Fruit fly (Drosophila melanogaster): ENCODE results near the gene CG7910.

CG7910 gene

DNA sequence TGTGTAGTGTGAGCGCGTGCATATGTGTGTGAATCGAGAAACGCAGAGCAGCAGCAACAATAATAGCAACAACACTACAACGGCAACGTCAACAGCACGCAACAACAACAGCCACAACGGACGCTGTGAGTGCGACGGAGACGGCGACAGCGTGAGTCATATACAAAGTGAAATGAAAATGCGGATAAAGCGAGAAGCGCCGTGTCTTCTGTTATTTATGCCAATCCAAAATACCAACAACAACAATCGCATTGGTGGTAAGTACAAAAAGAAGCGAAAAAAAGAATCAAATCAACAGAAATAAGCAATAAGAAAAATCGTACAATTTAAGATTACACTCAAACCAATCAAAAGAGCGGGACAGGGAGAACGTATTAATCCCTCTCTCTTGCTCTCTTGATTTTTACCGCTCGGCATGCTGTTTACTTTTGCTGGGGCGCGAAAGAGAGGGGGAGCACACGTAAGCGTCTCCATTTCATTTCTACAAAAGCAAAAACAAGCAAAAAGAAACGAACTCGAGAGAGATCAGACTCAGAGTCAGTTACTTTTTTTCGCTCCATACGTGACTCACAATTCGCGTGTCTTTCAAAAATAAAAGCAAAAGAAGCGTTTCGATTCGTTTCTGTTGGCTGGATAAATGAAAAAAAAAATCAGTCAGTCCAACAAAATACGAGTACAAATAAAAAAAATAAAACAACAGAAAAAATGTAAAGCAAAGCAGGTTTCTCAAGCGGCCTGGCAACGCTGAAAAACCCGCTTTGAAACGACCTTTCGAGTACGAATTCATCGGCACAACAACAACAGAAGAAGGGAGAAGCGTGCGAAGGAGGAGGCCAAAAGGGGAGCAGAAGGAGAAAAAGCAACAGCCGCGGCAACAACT is 19.0 kb downstream of the CG7910 start:
- peak; percentile 99 for TF ChIP-seq Sp1 (GFP tag; optimal IDR thresholded peaks at IDR 0.05)
- peak; percentile 74 for TF ChIP-seq Hnf4 (GFP tag; optimal IDR thresholded peaks at IDR 0.05)
- peak; percentile 57 for TF ChIP-seq woc (GFP tag; optimal IDR thresholded peaks at IDR 0.05)
- TF ChIP-seq Dfd (GFP tag; optimal IDR thresholded peaks at IDR 0.05), result no peak
- peak; percentile 98 for TF ChIP-seq psq (GFP tag; optimal IDR thresholded peaks at IDR 0.05)
- no peak for TF ChIP-seq Myc (optimal IDR thresholded peaks at IDR 0.05)
- peak; percentile 93 for TF ChIP-seq sage (GFP tag; optimal IDR thresholded peaks at IDR 0.05)
- peak; percentile 69 for TF ChIP-seq Dif (GFP tag; optimal IDR thresholded peaks at IDR 0.05; ENCODE audit: partially characterized antibody)
- no peak for TF ChIP-seq pan (optimal IDR thresholded peaks at IDR 0.05)
- TF ChIP-seq dmrt93B (GFP tag; optimal IDR thresholded peaks at IDR 0.05), result peak; percentile 55
- no peak for TF ChIP-seq N (GFP tag; optimal IDR thresholded peaks at IDR 0.05)
- TF ChIP-seq br (GFP tag; optimal IDR thresholded peaks at IDR 0.05), result peak; percentile 82
- TF ChIP-seq Rel (GFP tag; optimal IDR thresholded peaks at IDR 0.05), result peak; percentile 93
- peak; percentile 95 for TF ChIP-seq Rel (tag; optimal IDR thresholded peaks at IDR 0.05)
- peak; percentile 51 for TF ChIP-seq jim (GFP tag; optimal IDR thresholded peaks at IDR 0.05)
- peak; percentile 73 for TF ChIP-seq Vsx2 (GFP tag; optimal IDR thresholded peaks at IDR 0.05; ENCODE audit: partially characterized antibody)
- TF ChIP-seq foxo (GFP tag; optimal IDR thresholded peaks at IDR 0.05), result peak in 1 of 2 experiments; percentile 85
- TF ChIP-seq Jra (GFP tag; optimal IDR thresholded peaks at IDR 0.05), result peak; percentile 89
- TF ChIP-seq sv (GFP tag; optimal IDR thresholded peaks at IDR 0.05), result no peak
- TF ChIP-seq h (GFP tag; optimal IDR thresholded peaks at IDR 0.05), result peak; percentile 52
- peak; percentile 98 for TF ChIP-seq CrebA (GFP tag; optimal IDR thresholded peaks at IDR 0.05; ENCODE audit: borderline replicate concordance)
- TF ChIP-seq Hr83 (GFP tag; optimal IDR thresholded peaks at IDR 0.05; ENCODE audit: poor library complexity, severe bottlenecking), result peak; percentile 91
- peak; percentile 66 for TF ChIP-seq HLH106 (tag; optimal IDR thresholded peaks at IDR 0.05)
- TF ChIP-seq OdsH (GFP tag; optimal IDR thresholded peaks at IDR 0.05), result peak; percentile 58
- TF ChIP-seq brk (GFP tag; optimal IDR thresholded peaks at IDR 0.05), result peak; percentile 86
- TF ChIP-seq GATAd (GFP tag; optimal IDR thresholded peaks at IDR 0.05), result no peak
- TF ChIP-seq lola (GFP tag; optimal IDR thresholded peaks at IDR 0.05), result no peak
- TF ChIP-seq rgr (GFP tag; optimal IDR thresholded peaks at IDR 0.05), result peak; percentile 63
- peak; percentile 67 to 89 for TF ChIP-seq dl (GFP tag; optimal IDR thresholded peaks at IDR 0.05; ENCODE audit: insufficient read depth in 1 of 2, partially characterized antibody in 2 of 2)
- TF ChIP-seq CG9705 (GFP tag; optimal IDR thresholded peaks at IDR 0.05), result peak; percentile 76
- TF ChIP-seq CG32264 (GFP tag; optimal IDR thresholded peaks at IDR 0.05), result peak; percentile 73
- TF ChIP-seq Hr78 (GFP tag; optimal IDR thresholded peaks at IDR 0.05), result no peak
- no peak for TF ChIP-seq dsf (GFP tag; optimal IDR thresholded peaks at IDR 0.05; ENCODE audit: borderline replicate concordance)
- peak; percentile 56 for TF ChIP-seq Mio (GFP tag; optimal IDR thresholded peaks at IDR 0.05)
- no peak for TF ChIP-seq usp (GFP tag; optimal IDR thresholded peaks at IDR 0.05)
- TF ChIP-seq fru (GFP tag; optimal IDR thresholded peaks at IDR 0.05), result peak; percentile 70
- peak; percentile 78 for TF ChIP-seq tai (GFP tag; optimal IDR thresholded peaks at IDR 0.05)
- peak; percentile 23 for TF ChIP-seq ey (GFP tag; optimal IDR thresholded peaks at IDR 0.05)
- TF ChIP-seq Abd-B (GFP tag; optimal IDR thresholded peaks at IDR 0.05), result no peak

Data from whole organism, wandering third instar larva.